1 worm cellular context compared by ENCODE assay signal in genomic region chrX:2178410-2178944, ce11.
A peak's percentile ranks its signal among the peaks of the same experiment; 100 is the strongest.
TF ChIP-seq lines count a peak whose summit lies in the region.

No protein-coding gene starts in this region.

TF ChIP-seq in whole organism, L1 larva, 84 proteins besides CTCF, POLR2A, EP300 and RAD21 (continued from another document):
- TF ChIP-seq Y116A8C.19 (tag; optimal IDR thresholded peaks at IDR 0.05; lab: Kevin White, UChicago; ENCODE audit: borderline replicate concordance): no peak
- no peak for TF ChIP-seq nhr-76 (tag; optimal IDR thresholded peaks at IDR 0.05; lab: Kevin White, UChicago)
- no peak for TF ChIP-seq lir-3 (tag; optimal IDR thresholded peaks at IDR 0.05; lab: Kevin White, UChicago; ENCODE audit: poor library complexity)
- peak in 1 of 6 experiments; percentile 46 for TF ChIP-seq elt-3 (tag; optimal IDR thresholded peaks at IDR 0.05; lab: Kevin White, UChicago)
- peak in 1 of 2 experiments; percentile 34 for TF ChIP-seq lsy-2 (tag; optimal IDR thresholded peaks at IDR 0.05; lab: Kevin White, UChicago)
- peak in 1 of 2 experiments; percentile 4 for TF ChIP-seq lin-35 (GFP tag; optimal IDR thresholded peaks at IDR 0.05; lab: Kevin White, UChicago)
- peak; percentile 63 for TF ChIP-seq blmp-1 (tag; optimal IDR thresholded peaks at IDR 0.05; lab: Kevin White, UChicago)
- no peak for TF ChIP-seq isw-1 (GFP tag; IDR thresholded peaks at IDR 0.05; lab: Robert Waterston, UW)
- TF ChIP-seq ama-1 (optimal IDR thresholded peaks at IDR 0.05; lab: Kevin White, UChicago): no peak
- TF ChIP-seq lin-14 (GFP tag; optimal IDR thresholded peaks at IDR 0.05; lab: Kevin White, UChicago): peak; percentile 8
- TF ChIP-seq sptf-1 (tag; optimal IDR thresholded peaks at IDR 0.05; lab: Kevin White, UChicago): no peak
TF ChIP-seq in whole organism, L1 larva: peak in this region for 8.
